Fruit fly (Drosophila melanogaster) whole organism, adult: ENCODE measurements around the gene CG32236.

Source experiments
- CG11617 ChIP-seq: fragments of 200-800 bp; sonication (Bioruptor generic); optimal IDR thresholded peaks from 2 replicates; lab custom pipeline; 2017; ENCODE audit warnings: mild to moderate bottlenecking, missing biosample characterization, missing genetic modification reagents, missing genetic modification characterization
- CG12768 ChIP-seq: fragments of 200-800 bp; sonication (Bioruptor generic); optimal IDR thresholded peaks from 2 replicates; lab custom pipeline; 2017; ENCODE audit warnings: missing biosample characterization, missing genetic modification characterization, mild to moderate bottlenecking, moderate library complexity, missing genetic modification reagents
- CG14711 ChIP-seq: fragments of 200-800 bp; sonication (Bioruptor generic); optimal IDR thresholded peaks from 2 replicates; lab custom pipeline; 2018; ENCODE audit warnings: missing biosample characterization, mild to moderate bottlenecking, missing genetic modification characterization, moderate library complexity
- CG1620 ChIP-seq: fragments of 200-800 bp; sonication (Bioruptor generic); optimal IDR thresholded peaks from 2 replicates; lab custom pipeline; 2016; ENCODE audit warnings: missing biosample characterization, missing genetic modification characterization
- CG33017 ChIP-seq: fragments of 200-800 bp; sonication (Bioruptor generic); optimal IDR thresholded peaks from 2 replicates; lab custom pipeline; 2018; ENCODE audit warnings: missing biosample characterization, mild to moderate bottlenecking, missing genetic modification characterization, moderate library complexity
- CG5204 ChIP-seq: fragments of 200-800 bp; sonication (Bioruptor generic); optimal IDR thresholded peaks from 2 replicates; lab custom pipeline; 2016; ENCODE audit warnings: missing biosample characterization, missing genetic modification characterization
- CG7045 ChIP-seq: fragments of 200-800 bp; sonication (Bioruptor generic); optimal IDR thresholded peaks from 2 replicates; lab custom pipeline; 2017; ENCODE audit warnings: missing biosample characterization, mild to moderate bottlenecking, missing genetic modification characterization
- CG7101 ChIP-seq: fragments of 200-800 bp; sonication (Bioruptor generic); optimal IDR thresholded peaks from 2 replicates; lab custom pipeline; 2018; ENCODE audit warnings: missing biosample characterization, mild to moderate bottlenecking, missing genetic modification characterization, moderate library complexity
- Clk ChIP-seq: fragments of 200-800 bp; sonication (Bioruptor generic); optimal IDR thresholded peaks from 2 replicates; lab custom pipeline; 2017; ENCODE audit warnings: missing biosample characterization, missing genetic modification characterization
- Crg-1 ChIP-seq: fragments of 200-800 bp; sonication (Bioruptor generic); optimal IDR thresholded peaks from 2 replicates; lab custom pipeline; 2016; ENCODE audit warnings: missing biosample characterization, missing genetic modification characterization
- Hr96 ChIP-seq: fragments of 200-800 bp; sonication (Bioruptor generic); optimal IDR thresholded peaks from 2 replicates; lab custom pipeline; 2016; ENCODE audit warnings: missing biosample characterization, missing genetic modification characterization
- Mnt ChIP-seq: fragments of 200-800 bp; sonication (Bioruptor generic); optimal IDR thresholded peaks from 2 replicates; lab custom pipeline; 2016; ENCODE audit warnings: missing biosample characterization, mild to moderate bottlenecking, missing genetic modification characterization
- bab1 ChIP-seq: fragments of 200-800 bp; sonication (Bioruptor generic); optimal IDR thresholded peaks from 3 replicates; lab custom pipeline; 2019; ENCODE audit warnings: missing biosample characterization, mild to moderate bottlenecking, missing genetic modification characterization, moderate library complexity
- cic ChIP-seq: fragments of 200-800 bp; sonication (Bioruptor generic); optimal IDR thresholded peaks from 2 replicates; lab custom pipeline; 2017; ENCODE audit warnings: missing biosample characterization, mild to moderate bottlenecking, missing genetic modification characterization, moderate library complexity
- cnc ChIP-seq, 2 experiments: fragments of >200 bp; optimal IDR thresholded peaks; 2 replicates each; lab custom pipeline; 2017
- kay ChIP-seq: fragments of 200-800 bp; sonication (Bioruptor generic); peaks from one replicate; lab custom pipeline; 2016; ENCODE audit warnings: missing biosample characterization, missing genetic modification characterization, borderline replicate concordance
- ovo ChIP-seq: fragments of 200-800 bp; sonication (Bioruptor generic); optimal IDR thresholded peaks from 2 replicates; lab custom pipeline; 2016; ENCODE audit warnings: missing biosample characterization, missing genetic modification characterization
- pad ChIP-seq: fragments of 200-800 bp; sonication (Bioruptor generic); optimal IDR thresholded peaks from 3 replicates; lab custom pipeline; 2017; ENCODE audit warnings: missing biosample characterization, missing genetic modification characterization, mild to moderate bottlenecking, moderate library complexity, missing genetic modification reagents
- tj ChIP-seq: fragments of 200-800 bp; sonication (Bioruptor generic); optimal IDR thresholded peaks from 3 replicates; lab custom pipeline; 2017; ENCODE audit warnings: missing biosample characterization, mild to moderate bottlenecking, missing genetic modification characterization, moderate library complexity
- toe ChIP-seq: fragments of 200-800 bp; sonication (Bioruptor generic); optimal IDR thresholded peaks from 2 replicates; lab custom pipeline; 2016; ENCODE audit warnings: missing biosample characterization, missing genetic modification characterization

Gene CG32236

dm6 chr3L:4667289-4667688 lies at the start of gene CG32236:
Gene CG32236 (minus strand): TSS chr3L:4667389.
- TF ChIP-seq ovo (GFP tag; lab: Kevin White, UChicago) (no peak), Hr96 (no peak), CG5204 (GFP tag; lab: Kevin White, UChicago) (no peak), toe (GFP tag; lab: Kevin White, UChicago) (no peak), CG11617 (no peak)

- TF ChIP-seq CG11617 (no peak), Clk (no peak), cnc (optimal IDR thresholded peaks at IDR 0.05; lab: Kevin White, UChicago) (no peak), pad (GFP tag; lab: Kevin White, UChicago) (no peak), kay (GFP tag; lab: Kevin White, UChicago) (no peak), cic (no peak), CG1620 (GFP tag; lab: Kevin White, UChicago) (no peak), CG33017 (no peak), tj (no peak), Mnt (GFP tag; lab: Kevin White, UChicago) (no peak), CG12768 (GFP tag; lab: Kevin White, UChicago) (no peak), Crg-1 (GFP tag; lab: Kevin White, UChicago) (no peak), ovo (GFP tag; lab: Kevin White, UChicago) (no peak), toe (GFP tag; lab: Kevin White, UChicago) (no peak), bab1 (GFP tag; lab: Kevin White, UChicago) (no peak), CG7101 (tag; lab: Kevin White, UChicago) (no peak), CG5204 (GFP tag; lab: Kevin White, UChicago) (no peak), CG7045 (GFP tag; lab: Kevin White, UChicago) (no peak), Hr96 (no peak)
These were observed 42.6 kb upstream of the CG32236 start, which contains the start of gene CG13712 for dm6 chr3L:4709790-4710189. Gene CG13712 (minus strand): TSS chr3L:4709890.

- TF ChIP-seq Mnt (GFP tag; lab: Kevin White, UChicago) = no peak
- TF ChIP-seq CG11617 = no peak
These were observed 41.3 kb upstream of the CG32236 start for dm6 chr3L:4708536-4708935.

dm6 chr3L:4707831-4708230 lies 40.6 kb upstream of the CG32236 start:
- TF ChIP-seq CG5204 (GFP tag; lab: Kevin White, UChicago) (no peak), CG12768 (GFP tag; lab: Kevin White, UChicago) (no peak), kay (GFP tag; lab: Kevin White, UChicago) (no peak), cnc (optimal IDR thresholded peaks at IDR 0.05; lab: Kevin White, UChicago) (no peak), CG14711 (tag; lab: Kevin White, UChicago) (no peak), Clk (no peak), toe (GFP tag; lab: Kevin White, UChicago) (no peak), Crg-1 (GFP tag; lab: Kevin White, UChicago) (no peak), CG7045 (GFP tag; lab: Kevin White, UChicago) (no peak), pad (GFP tag; lab: Kevin White, UChicago) (no peak), Hr96 (no peak), CG1620 (GFP tag; lab: Kevin White, UChicago) (no peak), CG11617 (no peak), CG7101 (tag; lab: Kevin White, UChicago) (no peak), CG33017 (no peak), bab1 (GFP tag; lab: Kevin White, UChicago) (no peak), tj (no peak), ovo (GFP tag; lab: Kevin White, UChicago) (no peak)

dm6 chr3L:4702003-4702402 lies 34.8 kb upstream of the CG32236 start:
- TF ChIP-seq CG1620 (GFP tag; lab: Kevin White, UChicago) = no peak
- TF ChIP-seq ovo (GFP tag; lab: Kevin White, UChicago) = no peak
- TF ChIP-seq tj = no peak
- no peak for TF ChIP-seq CG11617
- no peak for TF ChIP-seq CG7101 (tag; lab: Kevin White, UChicago)
- TF ChIP-seq Mnt (GFP tag; lab: Kevin White, UChicago) = no peak
- TF ChIP-seq cnc (optimal IDR thresholded peaks at IDR 0.05; lab: Kevin White, UChicago) = no peak
- no peak for TF ChIP-seq kay (GFP tag; lab: Kevin White, UChicago)
- TF ChIP-seq CG14711 (tag; lab: Kevin White, UChicago) = no peak
- TF ChIP-seq toe (GFP tag; lab: Kevin White, UChicago) = no peak
- TF ChIP-seq cic = no peak
- no peak for TF ChIP-seq CG12768 (GFP tag; lab: Kevin White, UChicago)
- TF ChIP-seq bab1 (GFP tag; lab: Kevin White, UChicago) = no peak

dm6 chr3L:4700091-4700490 lies 32.9 kb upstream of the CG32236 start:
- TF ChIP-seq cic (no peak), CG1620 (GFP tag; lab: Kevin White, UChicago) (no peak), Hr96 (no peak), CG5204 (GFP tag; lab: Kevin White, UChicago) (no peak)

dm6 chr3L:4698496-4698895 lies 31.3 kb upstream of the CG32236 start:
- peak; percentile 83 for TF ChIP-seq tj
- TF ChIP-seq pad (GFP tag; lab: Kevin White, UChicago) = no peak

dm6 chr3L:4698032-4698431 lies 30.8 kb upstream of the CG32236 start:
- TF ChIP-seq CG5204 (GFP tag; lab: Kevin White, UChicago) (peak; percentile 38), CG7045 (GFP tag; lab: Kevin White, UChicago) (peak; percentile 46), CG33017 (no peak), tj (no peak)
